Worm (Caenorhabditis elegans): ENCODE measurements around the gene dnj-3.

Gene dnj-3

DNA sequence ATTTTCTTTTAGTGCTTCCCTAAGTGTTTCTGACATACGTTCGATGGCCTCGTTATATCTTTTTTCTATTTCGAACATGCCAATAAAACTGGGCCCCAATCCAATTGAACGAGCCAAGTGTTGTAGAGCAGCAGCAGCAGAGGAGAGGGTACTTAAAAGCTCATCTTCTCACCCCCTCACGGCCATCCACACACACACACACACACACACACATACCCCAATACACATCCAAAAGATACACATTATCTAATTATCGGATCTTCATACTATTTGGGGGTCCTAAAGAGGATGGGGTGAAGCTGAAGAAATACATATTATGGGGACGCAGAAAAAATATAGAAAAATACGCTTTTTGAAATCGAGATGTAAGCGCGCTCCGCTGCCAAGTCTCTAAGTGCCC, 4.3 kb downstream of the dnj-3 start:
- TF ChIP-seq nfya-1 (tag; optimal IDR thresholded peaks at IDR 0.05; ENCODE audit: insufficient read depth) (peak; percentile 6), R02D3.7 (tag; optimal IDR thresholded peaks at IDR 0.05) (no peak), egl-5 (tag; optimal IDR thresholded peaks at IDR 0.05) (peak; percentile 78)

DNA sequence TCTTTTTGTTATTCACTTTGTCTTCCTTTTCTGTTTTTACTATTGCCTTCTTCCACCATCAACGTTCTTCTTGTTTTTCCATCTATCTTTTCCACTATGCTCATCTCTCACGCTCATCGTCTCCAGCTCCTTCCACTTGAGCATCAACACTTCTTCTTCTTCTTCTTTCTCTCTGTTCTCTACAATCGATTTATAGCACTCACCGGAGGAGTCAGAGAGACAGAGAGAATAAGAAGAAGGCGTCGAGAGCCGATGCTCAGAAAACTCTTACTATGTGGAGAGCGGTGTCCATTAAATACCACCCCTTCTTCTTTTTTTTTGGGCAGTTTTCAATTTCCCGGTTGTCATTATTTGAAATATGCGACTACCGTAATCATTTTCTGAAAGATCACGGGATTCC, 6.4 kb downstream of the dnj-3 start:
- TF ChIP-seq ceh-16 (tag; optimal IDR thresholded peaks at IDR 0.05) (no peak), fkh-10 (GFP tag; optimal IDR thresholded peaks at IDR 0.05) (peak; percentile 26), nhr-23 (tag; optimal IDR thresholded peaks at IDR 0.05) (no peak), aly-2 (tag; optimal IDR thresholded peaks at IDR 0.05) (no peak), nhr-12 (tag; optimal IDR thresholded peaks at IDR 0.05) (no peak), lin-15B (tag; optimal IDR thresholded peaks at IDR 0.05) (peak; percentile 30), lin-39 (tag; optimal IDR thresholded peaks at IDR 0.05) (peak; percentile 78), daf-12 (tag; optimal IDR thresholded peaks at IDR 0.05) (no peak), tbx-2 (tag; optimal IDR thresholded peaks at IDR 0.05) (no peak), nfya-1 (tag; optimal IDR thresholded peaks at IDR 0.05; ENCODE audit: insufficient read depth) (peak; percentile 51), egl-5 (tag; optimal IDR thresholded peaks at IDR 0.05) (peak; percentile 19)

DNA sequence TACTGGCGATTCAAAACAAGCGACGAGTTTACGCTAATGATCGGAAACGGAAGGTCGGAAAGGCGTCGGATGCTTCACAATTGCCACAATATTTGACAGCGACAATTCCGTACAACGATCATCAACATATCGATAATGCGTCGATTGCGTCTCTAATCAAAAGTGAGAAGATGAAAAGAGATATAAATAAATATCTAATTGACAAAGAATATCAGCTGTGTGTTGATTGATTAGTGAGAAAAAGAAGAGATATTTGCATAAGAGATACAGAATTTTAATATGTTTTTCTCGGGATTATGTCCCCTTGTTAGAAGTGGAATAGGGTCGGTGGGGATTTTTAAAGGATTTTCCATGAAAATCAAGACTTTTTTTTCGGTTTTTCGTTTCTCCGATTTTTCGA, 10.1 kb downstream of the dnj-3 start:
- TF ChIP-seq elt-2 (tag; optimal IDR thresholded peaks at IDR 0.05) (no peak), fkh-10 (GFP tag; optimal IDR thresholded peaks at IDR 0.05) (no peak), nhr-11 (tag; optimal IDR thresholded peaks at IDR 0.05) (no peak), nhr-28 (tag; optimal IDR thresholded peaks at IDR 0.05) (no peak), unc-39 (tag; optimal IDR thresholded peaks at IDR 0.05) (no peak), eor-1 (tag; optimal IDR thresholded peaks at IDR 0.05) (no peak)

DNA sequence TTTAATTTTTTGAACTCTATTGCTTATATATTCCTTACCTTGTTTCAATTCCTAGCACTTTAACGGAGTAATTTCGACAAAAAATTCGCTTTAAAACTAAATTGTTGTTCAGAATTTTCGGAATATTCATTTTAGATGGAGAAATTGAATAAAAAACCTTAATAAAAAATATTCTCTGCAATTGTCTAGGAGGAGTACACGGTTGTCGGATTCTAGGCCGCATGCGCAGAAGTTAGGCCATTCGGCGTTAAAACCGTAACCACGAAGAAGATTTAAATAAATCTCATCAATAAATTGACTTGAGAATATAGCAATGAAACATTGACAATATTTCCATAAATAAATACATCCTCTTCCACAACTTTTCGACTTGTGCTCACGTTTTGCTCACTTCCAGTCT, 13.8 kb downstream of the dnj-3 start, which contains the start of the genes C01G10.10 and C01G10.9:
Gene C01G10.10, minus strand, starts transcription at position 151 of the 400 bp plus-strand sequence.
Gene C01G10.9, plus strand, starts transcription at position 240 of the 400 bp plus-strand sequence.
- TF ChIP-seq nhr-43 (tag; optimal IDR thresholded peaks at IDR 0.05; ENCODE audit: poor library complexity, severe bottlenecking) (peak; percentile 91), nhr-23 (tag; optimal IDR thresholded peaks at IDR 0.05) (peak; percentile 43), skn-1 (tag; optimal IDR thresholded peaks at IDR 0.05) (no peak), elt-1 (tag; optimal IDR thresholded peaks at IDR 0.05) (peak; percentile 8), hmg-11 (tag; optimal IDR thresholded peaks at IDR 0.05) (peak; percentile 33), pha-4 (tag; optimal IDR thresholded peaks at IDR 0.05) (peak; percentile 66), ZK546.5 (tag; optimal IDR thresholded peaks at IDR 0.05) (no peak), eor-1 (tag; optimal IDR thresholded peaks at IDR 0.05) (peak in 1 of 2 experiments; percentile 67), elt-2 (tag; optimal IDR thresholded peaks at IDR 0.05) (peak; percentile 41), lin-15B (tag; optimal IDR thresholded peaks at IDR 0.05) (peak; percentile 57), nhr-77 (tag; optimal IDR thresholded peaks at IDR 0.05) (no peak), mml-1 (tag; optimal IDR thresholded peaks at IDR 0.05) (no peak), snpc-4 (tag; optimal IDR thresholded peaks at IDR 0.05) (peak; percentile 62), nhr-25 (tag; optimal IDR thresholded peaks at IDR 0.05) (peak; percentile 8), nhr-12 (tag; optimal IDR thresholded peaks at IDR 0.05) (no peak), nfya-1 (tag; optimal IDR thresholded peaks at IDR 0.05; ENCODE audit: insufficient read depth) (peak; percentile 39), R02D3.7 (tag; optimal IDR thresholded peaks at IDR 0.05) (peak; percentile 9), lin-39 (tag; optimal IDR thresholded peaks at IDR 0.05) (peak; percentile 16)

DNA sequence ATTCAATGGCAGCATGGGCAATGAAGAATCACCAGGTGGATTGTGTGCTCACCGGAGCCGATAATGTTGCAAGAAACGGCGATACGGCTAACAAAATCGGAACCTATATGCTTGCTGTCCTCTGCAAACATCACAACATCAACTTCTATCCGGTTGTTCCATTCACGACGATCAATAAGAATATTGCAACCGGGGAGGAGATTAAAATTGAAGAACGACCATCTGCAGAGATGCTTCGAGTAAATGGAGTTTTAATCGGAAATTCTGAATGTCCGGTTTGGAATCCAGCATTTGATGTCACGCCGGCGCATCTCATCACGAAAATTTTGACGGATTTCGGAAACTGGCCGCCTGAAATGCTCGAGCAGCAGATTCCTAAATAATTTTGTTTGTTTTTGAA, 15.2 kb downstream of the dnj-3 start:
- no peak for TF ChIP-seq mdl-1 (tag; optimal IDR thresholded peaks at IDR 0.05)
- TF ChIP-seq ztf-11 (tag; optimal IDR thresholded peaks at IDR 0.05): no peak
- TF ChIP-seq nhr-12 (tag; optimal IDR thresholded peaks at IDR 0.05): no peak
- TF ChIP-seq ztf-4 (tag; optimal IDR thresholded peaks at IDR 0.05): no peak
- no peak for TF ChIP-seq lin-39 (tag; optimal IDR thresholded peaks at IDR 0.05)
- TF ChIP-seq elt-2 (tag; optimal IDR thresholded peaks at IDR 0.05): peak; percentile 15
- peak; percentile 84 for TF ChIP-seq ama-1 (optimal IDR thresholded peaks at IDR 0.05)
- no peak for TF ChIP-seq ceh-16 (tag; optimal IDR thresholded peaks at IDR 0.05)
- TF ChIP-seq nfya-1 (tag; optimal IDR thresholded peaks at IDR 0.05; ENCODE audit: insufficient read depth): no peak
- TF ChIP-seq pqm-1 (tag; optimal IDR thresholded peaks at IDR 0.05): no peak
- TF ChIP-seq hmg-11 (tag; optimal IDR thresholded peaks at IDR 0.05): no peak
- no peak for TF ChIP-seq jun-1 (tag; optimal IDR thresholded peaks at IDR 0.05)
- TF ChIP-seq tbx-2 (tag; optimal IDR thresholded peaks at IDR 0.05): no peak
- TF ChIP-seq ceh-28 (tag; optimal IDR thresholded peaks at IDR 0.05): no peak

Data from whole organism, L3 larva.